Worm (Caenorhabditis elegans): ENCODE data around the gene E02C12.6.

ce11 chrV:9399886-9400373, 29.0 kb upstream of the E02C12.6 start, which contains the start of gene trpp-4:
- TF ChIP-seq ztf-23 (GFP tag; IDR thresholded peaks at IDR 0.05), result no peak
- no peak for TF ChIP-seq cog-1 (tag; optimal IDR thresholded peaks at IDR 0.05)
- TF ChIP-seq tab-1 (GFP tag; IDR thresholded peaks at IDR 0.05), result no peak
- no peak for TF ChIP-seq T22C8.4 (GFP tag; IDR thresholded peaks at IDR 0.05)
